Worm (Caenorhabditis elegans) whole organism, early embryonic: ENCODE data around the gene ubxn-2.
A peak's percentile ranks its signal among the peaks of the same experiment; 100 is the strongest.
"Not testable (repeated sequence)": the region's sequence is repeated elsewhere in the genome, so short reads cannot be mapped to it uniquely, and the experiment has no call there.

Experiments
- B0310.2 ChIP-seq: sonication (generic microtip); optimal IDR thresholded peaks from 2 replicates; lab custom pipeline; 2016; ENCODE audit warnings: mild to moderate bottlenecking, missing genetic modification characterization, missing compliant biosample characterization
- F13C5.2 ChIP-seq: sonication (generic microtip); optimal IDR thresholded peaks from 2 replicates; lab custom pipeline; 2017; ENCODE audit warnings: mild to moderate bottlenecking, missing genetic modification characterization, inconsistent platforms, missing compliant biosample characterization
- aly-1 ChIP-seq: sonication (generic microtip); optimal IDR thresholded peaks from 2 replicates; lab custom pipeline; 2016; ENCODE audit warnings: missing genetic modification characterization, missing compliant biosample characterization
- ama-1 ChIP-seq: fragments of 150-350 bp; optimal IDR thresholded peaks from 2 replicates; lab custom pipeline; 2014
- ceh-13 ChIP-seq: fragments of 200-800 bp; sonication (Bioruptor generic); optimal IDR thresholded peaks from 2 replicates; lab custom pipeline; 2018; ENCODE audit warnings: mild to moderate bottlenecking, missing genetic modification characterization, missing compliant biosample characterization
- ceh-36 ChIP-seq: sonication (generic microtip); optimal IDR thresholded peaks from 2 replicates; lab custom pipeline; 2016; ENCODE audit warnings: missing genetic modification characterization, inconsistent platforms, missing compliant biosample characterization
- ets-7 ChIP-seq: sonication (generic microtip); optimal IDR thresholded peaks from 2 replicates; lab custom pipeline; 2016; ENCODE audit warnings: missing genotype, missing genetic modification characterization, missing compliant biosample characterization
- flt-1 ChIP-seq: fragments of 200-800 bp; sonication (Bioruptor generic); IDR thresholded peaks from 2 replicates; pipeline ENCODE4 v1.3.6; 2022; ENCODE audit warnings: missing genetic modification characterization, missing compliant biosample characterization
- hmbx-1 ChIP-seq: sonication (generic microtip); optimal IDR thresholded peaks from 2 replicates; lab custom pipeline; 2016; ENCODE audit warnings: mild to moderate bottlenecking, missing genetic modification characterization, missing compliant biosample characterization
- hmg-4 ChIP-seq: fragments of 200-800 bp; sonication (Bioruptor generic); optimal IDR thresholded peaks from 2 replicates; lab custom pipeline; 2018; ENCODE audit warnings: mild to moderate bottlenecking, missing genetic modification characterization, missing compliant biosample characterization
- hnd-1 ChIP-seq: sonication (generic microtip); optimal IDR thresholded peaks from 2 replicates; lab custom pipeline; 2016; ENCODE audit warnings: missing genetic modification characterization, missing compliant biosample characterization
- pes-1 ChIP-seq: fragments of 200-800 bp; sonication (Bioruptor generic); IDR thresholded peaks from 2 replicates; pipeline ENCODE4 v1.3.6; 2022; ENCODE audit warnings: missing genetic modification reagents, missing genetic modification characterization, missing compliant biosample characterization
- scrt-1 ChIP-seq: fragments of 200-800 bp; sonication (Bioruptor generic); IDR thresholded peaks from 2 replicates; pipeline ENCODE4 v1.3.6; 2022; ENCODE audit warnings: missing genetic modification characterization, missing compliant biosample characterization
- sea-1 ChIP-seq: fragments of 200-800 bp; sonication (Bioruptor generic); conservative IDR thresholded peaks from 2 replicates; pipeline ENCODE4 v1.3.6; 2022; ENCODE audit warnings: missing genetic modification characterization, missing compliant biosample characterization
- tbx-11 ChIP-seq: fragments of 200-800 bp; sonication (Bioruptor generic); IDR thresholded peaks from 2 replicates; pipeline ENCODE4 v1.3.6; 2022; ENCODE audit warnings: missing genetic modification characterization, missing compliant biosample characterization
- tbx-37 ChIP-seq: fragments of 200-800 bp; sonication (Bioruptor generic); conservative IDR thresholded peaks from 2 replicates; pipeline ENCODE4 v1.3.6; 2022; ENCODE audit warnings: missing genetic modification reagents, missing genetic modification characterization, missing compliant biosample characterization
- tra-4 ChIP-seq: sonication (generic microtip); optimal IDR thresholded peaks from 2 replicates; lab custom pipeline; 2017; ENCODE audit warnings: missing genetic modification characterization, missing compliant biosample characterization

ubxn-2 gene

ce11 chrIV:2678152-2678551, 47.5 kb downstream of the ubxn-2 start:
- TF ChIP-seq flt-1 (no peak), hnd-1 (tag; lab: Kevin White, UChicago) (no peak), tra-4 (tag; lab: Kevin White, UChicago) (no peak), pes-1 (GFP tag; lab: Robert Waterston, UW) (no peak), F13C5.2 (tag; lab: Kevin White, UChicago) (no peak), hmg-4 (no peak), ceh-36 (no peak), ceh-13 (GFP tag; lab: Kevin White, UChicago) (no peak), B0310.2 (tag; lab: Kevin White, UChicago) (no peak), aly-1 (no peak), tbx-37 (GFP tag; lab: Robert Waterston, UW) (no peak), hmbx-1 (no peak), ama-1 (lab: Kevin White, UChicago) (no peak), tbx-11 (GFP tag; lab: Robert Waterston, UW) (no peak)

ce11 chrIV:2677687-2678086, 47.9 kb downstream of the ubxn-2 start:
- TF ChIP-seq hnd-1 (tag; lab: Kevin White, UChicago) (no peak), F13C5.2 (tag; lab: Kevin White, UChicago) (no peak), ceh-36 (no peak), pes-1 (GFP tag; lab: Robert Waterston, UW) (no peak)

- TF ChIP-seq tbx-37 (GFP tag; lab: Robert Waterston, UW) (no peak), ceh-13 (GFP tag; lab: Kevin White, UChicago) (no peak), F13C5.2 (tag; lab: Kevin White, UChicago) (peak; percentile 69), flt-1 (peak; percentile 51; the same call in 1 of the 2 replicates), aly-1 (no peak), pes-1 (GFP tag; lab: Robert Waterston, UW) (no peak), sea-1 (no peak)
These were observed 49.3 kb downstream of the ubxn-2 start, which contains the start of gene Y94H6A.3 for ce11 chrIV:2676281-2676680. Gene Y94H6A.3 (plus strand): TSS chrIV:2676512.

ce11 chrIV:2674915-2675314, 50.7 kb downstream of the ubxn-2 start, which contains the start of gene gpx-4:
Gene gpx-4 (minus strand): TSS chrIV:2675015.
- not testable (repeated sequence) for TF ChIP-seq tbx-37 (GFP tag; lab: Robert Waterston, UW); ets-7; sea-1

ce11 chrIV:2670664-2671063, 55.0 kb downstream of the ubxn-2 start:
- TF ChIP-seq hmg-4 (no peak), tra-4 (tag; lab: Kevin White, UChicago) (no peak), ama-1 (lab: Kevin White, UChicago) (no peak), ets-7 (no peak), ceh-13 (GFP tag; lab: Kevin White, UChicago) (no peak), F13C5.2 (tag; lab: Kevin White, UChicago) (no peak), tbx-11 (GFP tag; lab: Robert Waterston, UW) (no peak), aly-1 (no peak), tbx-37 (GFP tag; lab: Robert Waterston, UW) (no peak), scrt-1 (GFP tag; lab: Robert Waterston, UW) (no peak), flt-1 (no peak)
